Worm (Caenorhabditis elegans) whole organism, young adult: ENCODE results near the gene C28C12.1.

Experiments used
- B0019.2 ChIP-seq: fragments of 200-800 bp; sonication (Bioruptor generic); conservative IDR thresholded peaks from 2 replicates; pipeline ENCODE4 v1.3.6; 2022; ENCODE audit warnings: missing genetic modification reagents, missing genetic modification characterization, missing compliant biosample characterization
- B0336.3 ChIP-seq: fragments of 200-800 bp; sonication (Bioruptor generic); IDR thresholded peaks from 2 replicates; pipeline ENCODE4 v1.3.6; 2022; ENCODE audit warnings: missing genetic modification characterization, missing compliant biosample characterization
- F22D6.2 ChIP-seq: sonication (generic microtip); optimal IDR thresholded peaks from 2 replicates; lab custom pipeline; 2016; ENCODE audit warnings: mild to moderate bottlenecking, missing genetic modification characterization, missing compliant biosample characterization
- F23B12.7 ChIP-seq: sonication (generic microtip); optimal IDR thresholded peaks from 2 replicates; lab custom pipeline; 2017; ENCODE audit warnings: missing genetic modification characterization, mild to moderate bottlenecking, missing compliant biosample characterization, antibody characterized with exemption, moderate library complexity; ENCODE audit not compliant: insufficient read depth
- F33H1.4 ChIP-seq: fragments of 200-800 bp; sonication (Bioruptor generic); IDR thresholded peaks from 2 replicates; pipeline ENCODE4 v1.3.6; 2022; ENCODE audit warnings: missing genetic modification reagents, missing genetic modification characterization, missing compliant biosample characterization
- F49E8.2 ChIP-seq: sonication (generic microtip); optimal IDR thresholded peaks from 3 replicates; lab custom pipeline; 2017; ENCODE audit warnings: missing genetic modification characterization, mild to moderate bottlenecking, missing compliant biosample characterization, antibody characterized with exemption, moderate library complexity; ENCODE audit not compliant: insufficient read depth
- F52B5.7 ChIP-seq: sonication (generic microtip); optimal IDR thresholded peaks from 2 replicates; lab custom pipeline; 2016; ENCODE audit warnings: mild to moderate bottlenecking, missing genetic modification characterization, missing compliant biosample characterization
- F55B11.4 ChIP-seq: sonication (generic microtip); optimal IDR thresholded peaks from 2 replicates; lab custom pipeline; 2016; ENCODE audit warnings: missing compliant biosample characterization, missing genetic modification characterization, borderline replicate concordance; ENCODE audit not compliant: insufficient read depth
- K12H6.12 ChIP-seq: fragments of 200-800 bp; sonication (Bioruptor generic); optimal IDR thresholded peaks from 2 replicates; lab custom pipeline; 2018; ENCODE audit warnings: mild to moderate bottlenecking, missing genetic modification characterization, missing compliant biosample characterization
- T07F8.4 ChIP-seq: sonication (generic microtip); optimal IDR thresholded peaks from 2 replicates; lab custom pipeline; 2016; ENCODE audit warnings: mild to moderate bottlenecking, missing genetic modification characterization, moderate library complexity, missing compliant biosample characterization
- ZK185.1 ChIP-seq: sonication (generic microtip); optimal IDR thresholded peaks from 2 replicates; lab custom pipeline; 2016; ENCODE audit warnings: mild to moderate bottlenecking, missing genetic modification characterization, missing compliant biosample characterization; ENCODE audit not compliant: poor library complexity, severe bottlenecking
- ama-1 ChIP-seq, 3 experiments: fragments of 150-350 bp in 1 of 3; sonication (generic microtip) in 2 of 3; optimal IDR thresholded peaks; 2 replicates each; lab custom pipeline; 2014 to 2018; ENCODE audit warnings: missing biosample characterization in 2 of 3, missing genetic modification characterization in 2 of 3, missing genetic modification reagents in 2 of 3
- aptf-2 ChIP-seq: fragments of 200-800 bp; sonication (Bioruptor generic); conservative IDR thresholded peaks from 2 replicates; pipeline ENCODE4 v1.3.6; 2022; ENCODE audit warnings: missing genetic modification reagents, missing genetic modification characterization, missing compliant biosample characterization
- attf-5 ChIP-seq: fragments of 200-800 bp; sonication (Bioruptor generic); optimal IDR thresholded peaks from 2 replicates; lab custom pipeline; 2018; ENCODE audit warnings: mild to moderate bottlenecking, missing genetic modification characterization, missing compliant biosample characterization
- cebp-1 ChIP-seq, 2 experiments: fragments of 200-800 bp in 1 of 2; sonication (Bioruptor generic) in 1 of 2; sonication (generic microtip) in 1 of 2; IDR thresholded peaks in 1 of 2; optimal IDR thresholded peaks in 1 of 2; 2 replicates each; pipeline versions ENCODE4 v1.3.6 to Lab custom; 2017 to 2022; ENCODE audit warnings: missing compliant biosample characterization in 2 of 2, missing genetic modification characterization in 2 of 2, mild to moderate bottlenecking in 1 of 2, missing genetic modification reagents in 1 of 2, moderate library complexity in 1 of 2
- ceh-58 ChIP-seq: fragments of 200-800 bp; sonication (Bioruptor generic); IDR thresholded peaks from 2 replicates; pipeline ENCODE4 v1.3.6; 2022; ENCODE audit warnings: missing genetic modification characterization, missing compliant biosample characterization
- ceh-79 ChIP-seq: sonication (generic microtip); optimal IDR thresholded peaks from 2 replicates; lab custom pipeline; 2017; ENCODE audit warnings: mild to moderate bottlenecking, missing genetic modification characterization, missing compliant biosample characterization
- ceh-91 ChIP-seq: fragments of 200-800 bp; sonication (Bioruptor generic); IDR thresholded peaks from 2 replicates; pipeline ENCODE4 v1.3.6; 2022; ENCODE audit warnings: missing genetic modification reagents, missing genetic modification characterization, missing compliant biosample characterization
- chd-7 ChIP-seq: sonication (generic microtip); optimal IDR thresholded peaks from 2 replicates; lab custom pipeline; 2016; ENCODE audit warnings: mild to moderate bottlenecking, missing genetic modification characterization, moderate library complexity, missing compliant biosample characterization
- dox-1 ChIP-seq: fragments of 200-800 bp; sonication (Bioruptor generic); IDR thresholded peaks from 2 replicates; pipeline ENCODE4 v1.3.6; 2022; ENCODE audit warnings: missing genetic modification reagents, missing genetic modification characterization, missing compliant biosample characterization
- dpl-1 ChIP-seq: fragments of 150-350 bp; optimal IDR thresholded peaks from 2 replicates; lab custom pipeline; 2014; ENCODE audit warnings: missing biosample characterization, missing genetic modification reagents, missing genetic modification characterization
- ekl-4 ChIP-seq: fragments of 200-800 bp; sonication (Bioruptor generic); IDR thresholded peaks from 2 replicates; pipeline ENCODE4 v1.3.6; 2022; ENCODE audit warnings: missing genetic modification reagents, missing genetic modification characterization, missing compliant biosample characterization
- hlh-12 ChIP-seq: sonication (generic microtip); optimal IDR thresholded peaks from 2 replicates; lab custom pipeline; 2016; ENCODE audit warnings: missing genetic modification characterization, missing compliant biosample characterization
- hlh-26 ChIP-seq: fragments of 200-800 bp; sonication (Bioruptor generic); conservative IDR thresholded peaks from 2 replicates; pipeline ENCODE4 v1.3.6; 2022; ENCODE audit warnings: missing genetic modification reagents, missing genetic modification characterization, missing compliant biosample characterization
- hmg-1.2 ChIP-seq: fragments of 200-800 bp; sonication (Bioruptor generic); IDR thresholded peaks from 2 replicates; pipeline ENCODE4 v1.3.6; 2022; ENCODE audit warnings: missing genetic modification reagents, missing genetic modification characterization, missing compliant biosample characterization
- hsf-1 ChIP-seq: fragments of 200-800 bp; sonication (Bioruptor generic); IDR thresholded peaks from 2 replicates; pipeline ENCODE4 v1.3.6; 2022; ENCODE audit warnings: missing genetic modification reagents, missing genetic modification characterization, missing compliant biosample characterization
- lag-1 ChIP-seq: fragments of 200-800 bp; sonication (Bioruptor generic); IDR thresholded peaks from 2 replicates; pipeline ENCODE4 v1.3.6; 2022; ENCODE audit warnings: missing genetic modification reagents, missing genetic modification characterization, missing compliant biosample characterization
- let-526 ChIP-seq: fragments of 200-800 bp; sonication (Bioruptor generic); IDR thresholded peaks from 2 replicates; pipeline ENCODE4 v1.3.6; 2022; ENCODE audit warnings: missing genetic modification reagents, missing genetic modification characterization, missing compliant biosample characterization
- lin-26 ChIP-seq: fragments of 200-800 bp; sonication (Bioruptor generic); IDR thresholded peaks from 2 replicates; pipeline ENCODE4 v1.3.6; 2022; ENCODE audit warnings: missing genetic modification reagents, missing genetic modification characterization, missing compliant biosample characterization
- lin-35 ChIP-seq, 3 experiments: fragments of 150-350 bp in 2 of 3; sonication (generic microtip) in 1 of 3; optimal IDR thresholded peaks; 2 replicates each; lab custom pipeline; 2014 to 2018; ENCODE audit warnings: missing biosample characterization in 3 of 3, missing genetic modification characterization in 3 of 3, missing genetic modification reagents in 3 of 3
- lin-40 ChIP-seq: sonication (generic microtip); optimal IDR thresholded peaks from 2 replicates; lab custom pipeline; 2016; ENCODE audit warnings: missing genetic modification characterization, mild to moderate bottlenecking, missing compliant biosample characterization, missing genotype, missing genetic modification reagents
- lin-54 ChIP-seq: fragments of 200-800 bp; sonication (Bioruptor generic); optimal IDR thresholded peaks from 2 replicates; lab custom pipeline; 2018; ENCODE audit warnings: mild to moderate bottlenecking, missing genetic modification characterization, missing compliant biosample characterization
- lsl-1 ChIP-seq: fragments of 200-800 bp; sonication (Bioruptor generic); optimal IDR thresholded peaks from 2 replicates; lab custom pipeline; 2018; ENCODE audit warnings: mild to moderate bottlenecking, missing genetic modification characterization, moderate library complexity, missing compliant biosample characterization
- madf-6 ChIP-seq: fragments of 200-800 bp; sonication (Bioruptor generic); IDR thresholded peaks from 2 replicates; pipeline ENCODE4 v1.3.6; 2022; ENCODE audit warnings: missing genetic modification reagents, missing genetic modification characterization, missing compliant biosample characterization
- nhr-80 ChIP-seq: sonication (generic microtip); optimal IDR thresholded peaks from 2 replicates; lab custom pipeline; 2016; ENCODE audit warnings: missing genetic modification characterization, missing compliant biosample characterization
- rcor-1 ChIP-seq: fragments of 200-800 bp; sonication (Bioruptor generic); IDR thresholded peaks from 2 replicates; pipeline ENCODE4 v1.3.6; 2022; ENCODE audit warnings: missing genetic modification reagents, missing genetic modification characterization, missing compliant biosample characterization
- rpc-1 ChIP-seq, 2 experiments: fragments of 150-350 bp in 1 of 2; sonication (generic microtip) in 1 of 2; optimal IDR thresholded peaks; 2 replicates each; lab custom pipeline; 2014 to 2018; ENCODE audit warnings: missing biosample characterization in 1 of 2, missing genetic modification characterization in 1 of 2, missing genetic modification reagents in 1 of 2, missing genotype in 1 of 2
- snpc-1.3 ChIP-seq: sonication (generic microtip); optimal IDR thresholded peaks from 2 replicates; lab custom pipeline; 2017; ENCODE audit warnings: missing genetic modification characterization, mild to moderate bottlenecking, missing compliant biosample characterization, antibody characterized with exemption, moderate library complexity, missing genotype, missing genetic modification reagents; ENCODE audit not compliant: insufficient read depth
- snpc-3.4 ChIP-seq: sonication (generic microtip); optimal IDR thresholded peaks from 2 replicates; lab custom pipeline; 2017; ENCODE audit warnings: missing genetic modification characterization, mild to moderate bottlenecking, missing compliant biosample characterization, antibody characterized with exemption, moderate library complexity, missing genotype, missing genetic modification reagents
- snpc-4 ChIP-seq, 5 experiments: fragments of 150-350 bp in 1 of 5; sonication (generic microtip) in 4 of 5; optimal IDR thresholded peaks; 2 replicates each; lab custom pipeline; 2014 to 2018; ENCODE audit warnings: missing genetic modification characterization in 5 of 5, missing biosample characterization in 3 of 5, antibody characterized with exemption in 2 of 5, mild to moderate bottlenecking in 2 of 5, missing compliant biosample characterization in 2 of 5, missing genotype in 2 of 5, moderate library complexity in 2 of 5, missing genetic modification reagents in 1 of 5
- tlf-1 ChIP-seq: fragments of 200-800 bp; sonication (Bioruptor generic); optimal IDR thresholded peaks from 2 replicates; lab custom pipeline; 2018; ENCODE audit warnings: mild to moderate bottlenecking, missing genetic modification characterization, missing compliant biosample characterization
- unc-130 ChIP-seq: sonication (generic microtip); optimal IDR thresholded peaks from 2 replicates; lab custom pipeline; 2016; ENCODE audit warnings: missing genetic modification reagents, missing genetic modification characterization, missing compliant biosample characterization
- xnd-1 ChIP-seq: sonication (generic microtip); optimal IDR thresholded peaks from 2 replicates; lab custom pipeline; 2016; ENCODE audit warnings: missing genotype, missing genetic modification reagents, missing genetic modification characterization, missing compliant biosample characterization
- ztf-28 ChIP-seq: fragments of 200-800 bp; sonication (Bioruptor generic); IDR thresholded peaks from 2 replicates; pipeline ENCODE4 v1.3.6; 2022; ENCODE audit warnings: missing genetic modification reagents, missing genetic modification characterization, missing compliant biosample characterization

The C28C12.1 gene

DNA sequence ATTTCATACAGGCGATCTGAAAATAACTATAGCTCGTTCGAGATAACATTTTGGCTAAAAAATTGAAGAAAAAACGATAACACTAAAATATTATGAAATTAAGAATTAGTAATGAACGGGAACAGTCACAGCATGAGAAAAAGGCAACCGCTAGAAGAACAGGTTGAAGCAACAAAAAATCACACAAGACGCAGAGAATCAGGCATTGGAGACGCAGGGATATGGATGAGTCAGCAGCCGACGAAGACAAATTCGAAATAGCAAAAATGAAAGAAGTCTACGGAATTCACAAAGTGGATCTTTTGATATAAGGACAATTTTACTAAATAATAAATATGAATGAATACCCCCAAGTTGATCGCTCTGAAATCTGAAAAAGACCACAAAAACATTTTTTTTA is 9.1 kb downstream of the C28C12.1 start, which contains the start of gene tag-77:
Gene tag-77 (minus strand): TSS at position 15 of the 400 bp plus-strand sequence.
- TF ChIP-seq lin-26 (GFP tag; lab: Robert Waterston, UW), result 0 out of 2 replicates have a peak, but pooled peaks have one; percentile 50
- TF ChIP-seq rcor-1, result no peak
- no peak for TF ChIP-seq rpc-1 (optimal IDR thresholded peaks at IDR 0.05; lab: Kevin White, UChicago)
- TF ChIP-seq rpc-1 (tag; optimal IDR thresholded peaks at IDR 0.05; lab: Kevin White, UChicago), result no peak
- no peak for TF ChIP-seq hlh-26 (GFP tag; lab: Robert Waterston, UW)
- TF ChIP-seq ceh-79 (tag; lab: Kevin White, UChicago), result no peak
- TF ChIP-seq K12H6.12, result no peak
- TF ChIP-seq snpc-4 (GFP tag; optimal IDR thresholded peaks at IDR 0.05; lab: Kevin White, UChicago), result no peak
- TF ChIP-seq snpc-4 (tag; optimal IDR thresholded peaks at IDR 0.05; lab: Kevin White, UChicago), result peak in 1 of 4 experiments; percentile 17
- no peak for TF ChIP-seq lag-1 (GFP tag; lab: Robert Waterston, UW)
- no peak for TF ChIP-seq cebp-1 (GFP tag; IDR thresholded peaks at IDR 0.05; lab: Robert Waterston, UW)
- TF ChIP-seq cebp-1 (tag; optimal IDR thresholded peaks at IDR 0.05; lab: Kevin White, UChicago), result peak; percentile 60
- TF ChIP-seq ekl-4 (GFP tag; lab: Robert Waterston, UW), result no peak
- 0 out of 2 replicates have a peak, but pooled peaks have one; percentile 21 for TF ChIP-seq B0336.3 (GFP tag; lab: Robert Waterston, UW)
- no peak for TF ChIP-seq tlf-1 (GFP tag; lab: Kevin White, UChicago)
- TF ChIP-seq madf-6, result 0 out of 2 replicates have a peak, but pooled peaks have one; percentile 31

- TF ChIP-seq hmg-1.2 (GFP tag; lab: Robert Waterston, UW) (peak; percentile 39; the same call in 1 of the 2 replicates), attf-5 (GFP tag; lab: Kevin White, UChicago) (no peak), madf-6 (peak; percentile 89), snpc-4 (GFP tag; optimal IDR thresholded peaks at IDR 0.05; lab: Kevin White, UChicago) (no peak), snpc-4 (tag; optimal IDR thresholded peaks at IDR 0.05; lab: Kevin White, UChicago) (peak in 1 of 4 experiments; percentile 71), F22D6.2 (tag; lab: Kevin White, UChicago) (no peak), lin-40 (tag; lab: Kevin White, UChicago) (no peak), lsl-1 (peak; percentile 72), ama-1 (optimal IDR thresholded peaks at IDR 0.05; lab: Kevin White, UChicago) (no peak), ama-1 (GFP tag; optimal IDR thresholded peaks at IDR 0.05; lab: Kevin White, UChicago) (no peak), hlh-12 (tag; lab: Kevin White, UChicago) (no peak), B0019.2 (GFP tag; lab: Robert Waterston, UW) (no peak), nhr-80 (tag; lab: Kevin White, UChicago) (no peak), snpc-1.3 (tag; lab: Kevin White, UChicago) (peak; percentile 55), lin-35 (GFP tag; optimal IDR thresholded peaks at IDR 0.05; lab: Kevin White, UChicago) (peak in 2 of 3 experiments; percentile 44 to 75), dox-1 (GFP tag; lab: Robert Waterston, UW) (peak; percentile 51), F52B5.7 (no peak), snpc-3.4 (tag; lab: Kevin White, UChicago) (peak; percentile 81), let-526 (GFP tag; lab: Robert Waterston, UW) (no peak), xnd-1 (tag; lab: Kevin White, UChicago) (peak; percentile 59), unc-130 (GFP tag; lab: Kevin White, UChicago) (peak; percentile 38), ceh-91 (GFP tag; lab: Robert Waterston, UW) (peak; percentile 85), T07F8.4 (no peak), dpl-1 (peak; percentile 85), F55B11.4 (tag; lab: Kevin White, UChicago) (no peak), ztf-28 (GFP tag; lab: Robert Waterston, UW) (no peak), F33H1.4 (GFP tag; lab: Robert Waterston, UW) (peak; percentile 92), aptf-2 (GFP tag; lab: Robert Waterston, UW) (no peak), F23B12.7 (tag; lab: Kevin White, UChicago) (peak; percentile 72), ceh-58 (no peak), ZK185.1 (tag; lab: Kevin White, UChicago) (peak; percentile 53), chd-7 (tag; lab: Kevin White, UChicago) (no peak), lin-54 (GFP tag; lab: Kevin White, UChicago) (peak; percentile 75), F49E8.2 (tag; lab: Kevin White, UChicago) (no peak), hsf-1 (no peak)
Observed at ce11 chrIV:8511056-8511455, 9.6 kb downstream of the C28C12.1 start, which contains the start of gene mes-6. Gene mes-6, plus strand, starts transcription at chrIV:8511284.
